Worm (Caenorhabditis elegans) whole organism, L4 larva: ENCODE measurements around the gene eol-1.
A peak's percentile ranks its signal among the peaks of the same experiment; 100 is the strongest.

Experiments used
- F49E8.2 ChIP-seq: sonication (generic microtip); optimal IDR thresholded peaks from 2 replicates; lab custom pipeline; 2016; ENCODE audit warnings: missing compliant biosample characterization, mild to moderate bottlenecking, missing genetic modification characterization, borderline replicate concordance
- T20F7.1 ChIP-seq: fragments of 200-800 bp; sonication (Bioruptor generic); optimal IDR thresholded peaks from 2 replicates; lab custom pipeline; 2018; ENCODE audit warnings: mild to moderate bottlenecking, missing genetic modification characterization, missing compliant biosample characterization
- Y75B8A.6 ChIP-seq: fragments of 200-800 bp; sonication (Bioruptor generic); IDR thresholded peaks from 2 replicates; pipeline ENCODE4 v1.3.6; 2022; ENCODE audit warnings: missing genetic modification reagents, missing genetic modification characterization, missing compliant biosample characterization
- ZK337.2 ChIP-seq: fragments of 200-800 bp; sonication (Bioruptor generic); IDR thresholded peaks from 2 replicates; pipeline ENCODE4 v1.3.6; 2022; ENCODE audit warnings: missing genetic modification reagents, missing genetic modification characterization, missing compliant biosample characterization
- aly-2 ChIP-seq: sonication (generic microtip); optimal IDR thresholded peaks from 2 replicates; lab custom pipeline; 2018; ENCODE audit warnings: missing biosample characterization, missing genetic modification characterization
- arid-1 ChIP-seq: fragments of 200-800 bp; sonication (Bioruptor generic); conservative IDR thresholded peaks from 2 replicates; pipeline ENCODE4 v1.3.6; 2022; ENCODE audit warnings: missing genetic modification reagents, missing genetic modification characterization, missing compliant biosample characterization
- ceh-20 ChIP-seq: fragments of 200-800 bp; sonication (Bioruptor generic); IDR thresholded peaks from 2 replicates; pipeline ENCODE4 v1.3.6; 2022; ENCODE audit warnings: missing genetic modification reagents, missing genetic modification characterization, missing compliant biosample characterization
- ceh-28 ChIP-seq: fragments of 150-350 bp; optimal IDR thresholded peaks from 2 replicates; lab custom pipeline; 2014; ENCODE audit warnings: missing biosample characterization, missing genetic modification reagents, missing genetic modification characterization
- cey-2 ChIP-seq: sonication (generic microtip); optimal IDR thresholded peaks from 3 replicates; lab custom pipeline; 2017; ENCODE audit warnings: missing genetic modification characterization, mild to moderate bottlenecking, missing compliant biosample characterization, antibody characterized with exemption, borderline replicate concordance; ENCODE audit not compliant: insufficient read depth
- daf-12 ChIP-seq: fragments of 150-350 bp; optimal IDR thresholded peaks from 2 replicates; lab custom pipeline; 2014; ENCODE audit warnings: missing biosample characterization, missing genetic modification reagents, missing genetic modification characterization
- dpl-1 ChIP-seq: fragments of 150-350 bp; optimal IDR thresholded peaks from 2 replicates; lab custom pipeline; 2014; ENCODE audit warnings: missing biosample characterization, missing genetic modification reagents, missing genetic modification characterization
- dve-1 ChIP-seq: sonication (generic microtip); optimal IDR thresholded peaks from 2 replicates; lab custom pipeline; 2017; ENCODE audit warnings: antibody characterized with exemption, mild to moderate bottlenecking, missing genetic modification characterization, missing compliant biosample characterization; ENCODE audit not compliant: insufficient read depth
- egl-27 ChIP-seq: sonication (generic microtip); optimal IDR thresholded peaks from 3 replicates; lab custom pipeline; 2017; ENCODE audit warnings: missing biosample characterization, missing genetic modification reagents, missing genetic modification characterization
- fkh-10 ChIP-seq: fragments of 150-350 bp; optimal IDR thresholded peaks from 2 replicates; lab custom pipeline; 2014; ENCODE audit warnings: missing biosample characterization, missing genetic modification reagents, missing genetic modification characterization
- fos-1 ChIP-seq: fragments of 150-350 bp; optimal IDR thresholded peaks from 2 replicates; lab custom pipeline; 2014; ENCODE audit warnings: missing biosample characterization, missing genetic modification characterization
- gei-8 ChIP-seq: fragments of 200-800 bp; sonication (Bioruptor generic); optimal IDR thresholded peaks from 2 replicates; lab custom pipeline; 2018; ENCODE audit warnings: mild to moderate bottlenecking, missing genetic modification characterization, missing compliant biosample characterization
- hif-1 ChIP-seq, 2 experiments: sonication (generic microtip); optimal IDR thresholded peaks; 2 replicates each; lab custom pipeline; 2016 to 2017; ENCODE audit warnings: missing compliant biosample characterization in 2 of 2, missing genetic modification characterization in 2 of 2, missing genetic modification reagents in 2 of 2, missing genotype in 2 of 2, mild to moderate bottlenecking in 1 of 2
- hlh-11 ChIP-seq: fragments of 200-800 bp; sonication (Bioruptor generic); optimal IDR thresholded peaks from 2 replicates; lab custom pipeline; 2018; ENCODE audit warnings: mild to moderate bottlenecking, missing genetic modification characterization, missing compliant biosample characterization
- lim-7 ChIP-seq: fragments of 200-800 bp; sonication (Bioruptor generic); IDR thresholded peaks from 2 replicates; pipeline ENCODE4 v1.3.6; 2022; ENCODE audit warnings: missing genetic modification characterization, missing compliant biosample characterization
- lin-13 ChIP-seq: fragments of 150-350 bp; optimal IDR thresholded peaks from 2 replicates; lab custom pipeline; 2014; ENCODE audit warnings: missing biosample characterization, missing genetic modification reagents, missing genetic modification characterization
- lin-15B ChIP-seq: fragments of 150-350 bp; sonication (generic microtip); optimal IDR thresholded peaks from 3 replicates; lab custom pipeline; 2014; ENCODE audit warnings: missing biosample characterization, missing genetic modification characterization
- madf-5 ChIP-seq, 2 experiments: fragments of 200-800 bp; sonication (Bioruptor generic); IDR thresholded peaks; 2 replicates each; pipeline ENCODE4 v1.3.6; 2022; ENCODE audit warnings: missing compliant biosample characterization in 2 of 2, missing genetic modification characterization in 2 of 2
- madf-9 ChIP-seq: fragments of 200-800 bp; sonication (Bioruptor generic); conservative IDR thresholded peaks from 2 replicates; pipeline ENCODE4 v1.3.6; 2022; ENCODE audit warnings: missing genetic modification reagents, missing genetic modification characterization, missing compliant biosample characterization
- mdt-29 ChIP-seq: fragments of 200-800 bp; sonication (Bioruptor generic); IDR thresholded peaks from 2 replicates; pipeline ENCODE4 v1.3.6; 2022; ENCODE audit warnings: missing genetic modification reagents, missing genetic modification characterization, missing compliant biosample characterization
- mxl-2 ChIP-seq: fragments of 200-800 bp; sonication (Bioruptor generic); conservative IDR thresholded peaks from 2 replicates; pipeline ENCODE4 v1.3.6; 2022; ENCODE audit warnings: missing genetic modification reagents, missing genetic modification characterization, missing compliant biosample characterization
- mxl-3 ChIP-seq: fragments of 200-800 bp; sonication (Bioruptor generic); optimal IDR thresholded peaks from 2 replicates; lab custom pipeline; 2018; ENCODE audit warnings: mild to moderate bottlenecking, missing genetic modification characterization, missing compliant biosample characterization
- nhr-11 ChIP-seq: fragments of 150-350 bp; optimal IDR thresholded peaks from 2 replicates; lab custom pipeline; 2014; ENCODE audit warnings: missing biosample characterization, missing genetic modification characterization
- nhr-41 ChIP-seq: fragments of 200-800 bp; sonication (Bioruptor generic); IDR thresholded peaks from 2 replicates; pipeline ENCODE4 v1.3.6; 2022; ENCODE audit warnings: missing genetic modification reagents, missing genetic modification characterization, missing compliant biosample characterization
- nhr-42 ChIP-seq: fragments of 200-800 bp; sonication (Bioruptor generic); IDR thresholded peaks from 2 replicates; pipeline ENCODE4 v1.3.6; 2022; ENCODE audit warnings: missing genetic modification characterization, missing compliant biosample characterization
- nhr-48 ChIP-seq: sonication (generic microtip); optimal IDR thresholded peaks from 2 replicates; lab custom pipeline; 2016; ENCODE audit warnings: mild to moderate bottlenecking, missing genetic modification characterization, missing compliant biosample characterization
- pha-4 ChIP-seq, 2 experiments: fragments of 150-350 bp in 1 of 2; fragments of 200-800 bp in 1 of 2; sonication (Bioruptor generic) in 1 of 2; IDR thresholded peaks in 1 of 2; optimal IDR thresholded peaks in 1 of 2; 2 replicates each; pipeline versions ENCODE4 v1.3.6 to Lab custom; 2014 to 2022; ENCODE audit warnings: missing genetic modification characterization in 2 of 2, missing genetic modification reagents in 2 of 2, missing biosample characterization in 1 of 2, missing compliant biosample characterization in 1 of 2
- php-3 ChIP-seq: fragments of 200-800 bp; sonication (Bioruptor generic); IDR thresholded peaks from 2 replicates; pipeline ENCODE4 v1.3.6; 2022; ENCODE audit warnings: missing genetic modification reagents, missing genetic modification characterization, missing compliant biosample characterization
- sdz-12 ChIP-seq: fragments of 200-800 bp; sonication (Bioruptor generic); optimal IDR thresholded peaks from 2 replicates; lab custom pipeline; 2018; ENCODE audit warnings: mild to moderate bottlenecking, missing genetic modification characterization, missing compliant biosample characterization
- snpc-4 ChIP-seq: fragments of 150-350 bp; optimal IDR thresholded peaks from 2 replicates; lab custom pipeline; 2014; ENCODE audit warnings: missing biosample characterization, missing genetic modification characterization
- spr-1 ChIP-seq: sonication (generic microtip); optimal IDR thresholded peaks from 2 replicates; lab custom pipeline; 2016; ENCODE audit warnings: mild to moderate bottlenecking, missing genetic modification characterization, missing compliant biosample characterization
- tag-97 ChIP-seq: fragments of 200-800 bp; sonication (Bioruptor generic); IDR thresholded peaks from 2 replicates; pipeline ENCODE4 v1.3.6; 2022; ENCODE audit warnings: missing genetic modification characterization, missing compliant biosample characterization
- tra-1 ChIP-seq: fragments of 200-800 bp; sonication (Bioruptor generic); IDR thresholded peaks from 2 replicates; pipeline ENCODE4 v1.3.6; 2022; ENCODE audit warnings: missing genetic modification reagents, missing genetic modification characterization, missing compliant biosample characterization
- unc-130 ChIP-seq: sonication (generic microtip); optimal IDR thresholded peaks from 2 replicates; lab custom pipeline; 2016; ENCODE audit warnings: missing genetic modification reagents, missing genetic modification characterization, missing compliant biosample characterization
- vab-7 ChIP-seq: fragments of 200-800 bp; sonication (Bioruptor generic); IDR thresholded peaks from 2 replicates; pipeline ENCODE4 v1.3.6; 2022; ENCODE audit warnings: missing genetic modification reagents, missing genetic modification characterization, missing compliant biosample characterization
- zag-1 ChIP-seq: fragments of 150-350 bp; optimal IDR thresholded peaks from 2 replicates; lab custom pipeline; 2014; ENCODE audit warnings: missing biosample characterization, missing genetic modification characterization
- zfp-3 ChIP-seq: fragments of 200-800 bp; sonication (Bioruptor generic); conservative IDR thresholded peaks from 2 replicates; pipeline ENCODE4 v1.3.6; 2022; ENCODE audit warnings: missing genetic modification reagents, missing genetic modification characterization, missing compliant biosample characterization
- zip-2 ChIP-seq: fragments of 150-350 bp; optimal IDR thresholded peaks from 2 replicates; lab custom pipeline; 2014; ENCODE audit warnings: missing biosample characterization, missing genetic modification characterization
- ztf-7 ChIP-seq: fragments of 150-350 bp; optimal IDR thresholded peaks from 2 replicates; lab custom pipeline; 2014; ENCODE audit warnings: missing biosample characterization, missing genetic modification characterization

Gene eol-1

ce11 chrV:14017476-14017875 lies 36.8 kb upstream of the eol-1 start, which contains the start of gene srh-308:
Gene srh-308 (minus strand): TSS chrV:14017576.
- TF ChIP-seq hlh-11 (tag; lab: Kevin White, UChicago) (no peak), egl-27 (no peak), mdt-29 (GFP tag; lab: Robert Waterston, UW) (no peak), lin-13 (GFP tag; lab: Kevin White, UChicago) (no peak), aly-2 (tag; lab: Kevin White, UChicago) (no peak), lin-15B (no peak), snpc-4 (tag; lab: Kevin White, UChicago) (no peak), nhr-41 (GFP tag; lab: Robert Waterston, UW) (no peak)

ce11 chrV:14014395-14014794 lies 33.7 kb upstream of the eol-1 start, which contains the start of gene end-3:
Gene end-3 (plus strand): TSS chrV:14014695.
- no peak for TF ChIP-seq F49E8.2
- no peak for TF ChIP-seq Y75B8A.6
- no peak for TF ChIP-seq lim-7 (GFP tag; lab: Robert Waterston, UW)
- no peak for TF ChIP-seq dve-1 (tag; lab: Kevin White, UChicago)
- TF ChIP-seq tag-97 (GFP tag; lab: Robert Waterston, UW), result no peak
- no peak for TF ChIP-seq unc-130 (GFP tag; lab: Kevin White, UChicago)
- no peak for TF ChIP-seq zag-1 (tag; lab: Kevin White, UChicago)
- TF ChIP-seq spr-1 (tag; lab: Kevin White, UChicago), result no peak
- no peak for TF ChIP-seq mxl-3
- no peak for TF ChIP-seq lin-13 (GFP tag; lab: Kevin White, UChicago)
- no peak for TF ChIP-seq madf-5 (GFP tag; IDR thresholded peaks at IDR 0.05; lab: Robert Waterston, UW)
- TF ChIP-seq T20F7.1 (GFP tag; lab: Kevin White, UChicago), result no peak
- no peak for TF ChIP-seq gei-8 (GFP tag; lab: Kevin White, UChicago)
- TF ChIP-seq fos-1 (tag; lab: Kevin White, UChicago), result no peak

ce11 chrV:14013638-14014037 lies 32.9 kb upstream of the eol-1 start:
- no peak for TF ChIP-seq madf-9 (GFP tag; lab: Robert Waterston, UW)
- 0 out of 2 replicates have a peak, but pooled peaks have one; percentile 40 for TF ChIP-seq ceh-20 (GFP tag; lab: Robert Waterston, UW)
- no peak for TF ChIP-seq mxl-2 (GFP tag; lab: Robert Waterston, UW)
- TF ChIP-seq zfp-3 (GFP tag; lab: Robert Waterston, UW), result peak; percentile 45; the same call in 1 of the 2 replicates
- no peak for TF ChIP-seq sdz-12 (GFP tag; lab: Kevin White, UChicago)
- peak; percentile 11 for TF ChIP-seq ztf-7
- no peak for TF ChIP-seq snpc-4 (tag; lab: Kevin White, UChicago)

- TF ChIP-seq tra-1 (GFP tag; lab: Robert Waterston, UW) (no peak), pha-4 (GFP tag; IDR thresholded peaks at IDR 0.05; lab: Robert Waterston, UW) (no peak), pha-4 (tag; optimal IDR thresholded peaks at IDR 0.05; lab: Kevin White, UChicago) (peak; percentile 71), mxl-3 (peak; percentile 42), nhr-42 (GFP tag; lab: Robert Waterston, UW) (no peak), daf-12 (tag; lab: Kevin White, UChicago) (no peak), zip-2 (tag; lab: Kevin White, UChicago) (peak; percentile 21), ztf-7 (peak; percentile 12), arid-1 (no peak), php-3 (GFP tag; lab: Robert Waterston, UW) (no peak), egl-27 (no peak), madf-5 (GFP tag; IDR thresholded peaks at IDR 0.05; lab: Robert Waterston, UW) (no peak), unc-130 (GFP tag; lab: Kevin White, UChicago) (peak; percentile 42), sdz-12 (GFP tag; lab: Kevin White, UChicago) (no peak), ZK337.2 (no peak), dpl-1 (GFP tag; lab: Kevin White, UChicago) (peak; percentile 77), nhr-11 (tag; lab: Kevin White, UChicago) (peak; percentile 71), hif-1 (tag; optimal IDR thresholded peaks at IDR 0.05; lab: Kevin White, UChicago) (peak in 1 of 2 experiments; percentile 84), fkh-10 (GFP tag; lab: Kevin White, UChicago) (peak; percentile 15), snpc-4 (tag; lab: Kevin White, UChicago) (no peak), ceh-28 (no peak), cey-2 (tag; lab: Kevin White, UChicago) (no peak), vab-7 (no peak), nhr-48 (tag; lab: Kevin White, UChicago) (peak; percentile 30)
These were observed 31.4 kb upstream of the eol-1 start, which contains the start of the genes ddx-17 and aip-1 for ce11 chrV:14012002-14012554. Gene ddx-17 (minus strand): TSS chrV:14012052. Gene aip-1 (plus strand): TSS chrV:14012333.
